Fruit fly (Drosophila melanogaster) whole organism, embryonic: ENCODE data around the gene CG2931.
A peak's percentile ranks its signal among the peaks of the same experiment; 100 is the strongest.

ENCODE experiments used
- Abd-B ChIP-seq: fragments of 200-800 bp; sonication (Bioruptor generic); optimal IDR thresholded peaks from 2 replicates; lab custom pipeline; 2018; ENCODE audit warnings: missing biosample characterization, mild to moderate bottlenecking, missing genetic modification characterization, moderate library complexity
- Adf1 ChIP-seq: fragments of 200-800 bp; sonication (Bioruptor generic); IDR thresholded peaks from 2 replicates; pipeline ENCODE4 v1.3.6; 2022; ENCODE audit warnings: missing biosample characterization, missing genetic modification characterization
- Blimp-1 ChIP-seq: fragments of 200-800 bp; sonication (Bioruptor generic); optimal IDR thresholded peaks from 3 replicates; lab custom pipeline; 2018; ENCODE audit warnings: missing biosample characterization, missing genetic modification characterization, mild to moderate bottlenecking, moderate library complexity, missing genetic modification reagents
- BtbVII ChIP-seq: fragments of 200-800 bp; sonication (Bioruptor generic); optimal IDR thresholded peaks from 3 replicates; lab custom pipeline; 2017; ENCODE audit warnings: missing biosample characterization, mild to moderate bottlenecking, missing genetic modification characterization
- CG10267 ChIP-seq: fragments of 200-800 bp; sonication (Bioruptor generic); optimal IDR thresholded peaks from 2 replicates; lab custom pipeline; 2018; ENCODE audit warnings: missing biosample characterization, mild to moderate bottlenecking, missing genetic modification characterization, moderate library complexity
- CG11398 ChIP-seq: fragments of 200-800 bp; sonication (Bioruptor generic); optimal IDR thresholded peaks from 2 replicates; lab custom pipeline; 2016; ENCODE audit warnings: missing biosample characterization, missing genetic modification characterization
- CG12299 ChIP-seq: fragments of 200-800 bp; sonication (Bioruptor generic); optimal IDR thresholded peaks from 2 replicates; lab custom pipeline; 2018; ENCODE audit warnings: missing biosample characterization, mild to moderate bottlenecking, missing genetic modification characterization
- CG15011 ChIP-seq: fragments of 200-800 bp; sonication (Bioruptor generic); optimal IDR thresholded peaks from 3 replicates; lab custom pipeline; 2018; ENCODE audit warnings: missing biosample characterization, mild to moderate bottlenecking, missing genetic modification characterization
- CG15514 ChIP-seq: fragments of 200-800 bp; sonication (Bioruptor generic); optimal IDR thresholded peaks from 3 replicates; lab custom pipeline; 2017; ENCODE audit warnings: missing biosample characterization, missing genetic modification characterization, mild to moderate bottlenecking, moderate library complexity, missing genetic modification reagents
- CG16813 ChIP-seq: fragments of 200-800 bp; sonication (Bioruptor generic); IDR thresholded peaks from 3 replicates; pipeline ENCODE4 v1.3.6; 2022; ENCODE audit warnings: missing biosample characterization, missing genetic modification characterization; ENCODE audit not compliant: partially characterized antibody
- CG17186 ChIP-seq: fragments of 200-800 bp; sonication (Bioruptor generic); optimal IDR thresholded peaks from 3 replicates; lab custom pipeline; 2017; ENCODE audit warnings: missing biosample characterization, missing genetic modification reagents, missing genetic modification characterization
- CG1832 ChIP-seq: fragments of 200-800 bp; sonication (Bioruptor generic); optimal IDR thresholded peaks from 2 replicates; lab custom pipeline; 2017; ENCODE audit warnings: missing biosample characterization, mild to moderate bottlenecking, missing genetic modification characterization, inconsistent platforms
- CG30403 ChIP-seq: fragments of 200-800 bp; sonication (Bioruptor generic); optimal IDR thresholded peaks from 3 replicates; lab custom pipeline; 2016; ENCODE audit warnings: missing biosample characterization, missing genetic modification characterization
- CG33557 ChIP-seq: fragments of 200-800 bp; sonication (Bioruptor generic); optimal IDR thresholded peaks from 2 replicates; lab custom pipeline; 2019; ENCODE audit warnings: missing biosample characterization, mild to moderate bottlenecking, missing genetic modification characterization, moderate library complexity
- CG34224 ChIP-seq: fragments of 200-800 bp; sonication (Bioruptor generic); IDR thresholded peaks from 3 replicates; pipeline ENCODE4 v1.3.6; 2022; ENCODE audit warnings: missing biosample characterization, missing genetic modification characterization; ENCODE audit not compliant: partially characterized antibody
- CG4707 ChIP-seq: fragments of 200-800 bp; sonication (Bioruptor generic); optimal IDR thresholded peaks from 2 replicates; lab custom pipeline; 2018; ENCODE audit warnings: missing biosample characterization, mild to moderate bottlenecking, missing genetic modification characterization, moderate library complexity
- CG5953 ChIP-seq: fragments of 200-800 bp; sonication (Bioruptor generic); IDR thresholded peaks from 2 replicates; pipeline ENCODE4 v1.3.6; 2022; ENCODE audit warnings: missing biosample characterization, missing genetic modification characterization
- CG6175 ChIP-seq: fragments of 200-800 bp; sonication (Bioruptor generic); IDR thresholded peaks from 3 replicates; pipeline ENCODE4 v1.3.6; 2022; ENCODE audit warnings: missing biosample characterization, missing genetic modification characterization
- CG7928 ChIP-seq: fragments of 200-800 bp; sonication (Bioruptor generic); optimal IDR thresholded peaks from 2 replicates; lab custom pipeline; 2017; ENCODE audit warnings: missing biosample characterization, mild to moderate bottlenecking, missing genetic modification characterization
- CG8281 ChIP-seq: fragments of 200-800 bp; sonication (Bioruptor generic); optimal IDR thresholded peaks from 2 replicates; lab custom pipeline; 2018; ENCODE audit warnings: missing biosample characterization, mild to moderate bottlenecking, missing genetic modification characterization, moderate library complexity
- CG9727 ChIP-seq: fragments of 200-800 bp; sonication (Bioruptor generic); optimal IDR thresholded peaks from 3 replicates; lab custom pipeline; 2017; ENCODE audit warnings: missing biosample characterization, mild to moderate bottlenecking, missing genetic modification characterization
- CG9797 ChIP-seq: fragments of 200-800 bp; sonication (Bioruptor generic); optimal IDR thresholded peaks from 3 replicates; lab custom pipeline; 2018; ENCODE audit warnings: missing biosample characterization, mild to moderate bottlenecking, missing genetic modification characterization
- D19B ChIP-seq: fragments of 200-800 bp; sonication (Bioruptor generic); optimal IDR thresholded peaks from 2 replicates; lab custom pipeline; 2017; ENCODE audit warnings: missing biosample characterization, mild to moderate bottlenecking, missing genetic modification characterization
- Dbx ChIP-seq: fragments of 200-800 bp; sonication (Bioruptor generic); IDR thresholded peaks from 3 replicates; pipeline ENCODE4 v1.3.6; 2022; ENCODE audit warnings: missing biosample characterization, missing genetic modification characterization
- ERR ChIP-seq: fragments of 200-800 bp; sonication (Bioruptor generic); optimal IDR thresholded peaks from 2 replicates; lab custom pipeline; 2016; ENCODE audit warnings: missing biosample characterization, missing genetic modification characterization
- Hand ChIP-seq: fragments of 200-800 bp; sonication (Bioruptor generic); optimal IDR thresholded peaks from 2 replicates; lab custom pipeline; 2017; ENCODE audit warnings: mild to moderate bottlenecking, missing biosample characterization, missing genetic modification reagents, missing genetic modification characterization
- Hr51 ChIP-seq, 2 experiments: fragments of 200-800 bp; sonication (Bioruptor generic); optimal IDR thresholded peaks; 2 replicates in 1 of 2; 3 replicates in 1 of 2; lab custom pipeline; 2016 to 2018; ENCODE audit warnings: missing biosample characterization in 2 of 2, missing genetic modification characterization in 2 of 2, mild to moderate bottlenecking in 1 of 2, moderate library complexity in 1 of 2
- Hr78 ChIP-seq, 2 experiments: fragments of 200-800 bp in 1 of 2; fragments of >200 bp in 1 of 2; sonication (Bioruptor generic) in 1 of 2; optimal IDR thresholded peaks; 2 replicates each; lab custom pipeline; 2017 to 2019; ENCODE audit warnings: missing biosample characterization in 2 of 2, missing genetic modification characterization in 2 of 2, mild to moderate bottlenecking in 1 of 2, moderate library complexity in 1 of 2
- Lim3 ChIP-seq: fragments of 200-800 bp; sonication (Bioruptor generic); IDR thresholded peaks from 2 replicates; pipeline ENCODE4 v1.3.6; 2022; ENCODE audit warnings: missing biosample characterization, missing genetic modification characterization
- Med ChIP-seq: fragments of 200-800 bp; sonication (Bioruptor generic); peaks from one replicate; lab custom pipeline; 2016; ENCODE audit warnings: missing biosample characterization, missing genetic modification characterization, mild to moderate bottlenecking, inconsistent platforms, moderate library complexity
- Myb ChIP-seq: fragments of 200-800 bp; sonication (Bioruptor generic); optimal IDR thresholded peaks from 2 replicates; lab custom pipeline; 2016; ENCODE audit warnings: missing biosample characterization, missing genetic modification characterization
- NC2α ChIP-seq: fragments of 200-800 bp; sonication (Bioruptor generic); optimal IDR thresholded peaks from 2 replicates; lab custom pipeline; 2016; ENCODE audit warnings: missing biosample characterization, missing genetic modification characterization
- Nf-YA ChIP-seq: fragments of 200-800 bp; sonication (Bioruptor generic); IDR thresholded peaks from 2 replicates; pipeline ENCODE4 v1.3.6; 2022; ENCODE audit warnings: missing biosample characterization, missing genetic modification characterization
- Xbp1 ChIP-seq: fragments of 200-800 bp; sonication (Bioruptor generic); optimal IDR thresholded peaks from 3 replicates; lab custom pipeline; 2016; ENCODE audit warnings: missing biosample characterization, mild to moderate bottlenecking, missing genetic modification characterization
- ara ChIP-seq: fragments of 200-800 bp; sonication (Bioruptor generic); IDR thresholded peaks from 2 replicates; pipeline ENCODE4 v1.3.6; 2022; ENCODE audit warnings: missing biosample characterization, missing genetic modification characterization
- bsh ChIP-seq, 2 experiments: fragments of 200-800 bp; sonication (Bioruptor generic); optimal IDR thresholded peaks; 2 replicates each; lab custom pipeline; 2017 to 2018; ENCODE audit warnings: mild to moderate bottlenecking in 2 of 2, missing biosample characterization in 2 of 2, missing genetic modification characterization in 2 of 2, moderate library complexity in 1 of 2
- dm ChIP-seq: fragments of 200-800 bp; sonication (Bioruptor generic); optimal IDR thresholded peaks from 3 replicates; lab custom pipeline; 2016; ENCODE audit warnings: missing biosample characterization, missing genetic modification characterization
- exex ChIP-seq: fragments of 200-800 bp; sonication (Bioruptor generic); optimal IDR thresholded peaks from 4 replicates; lab custom pipeline; 2018; ENCODE audit warnings: missing biosample characterization, mild to moderate bottlenecking, missing genetic modification characterization, moderate library complexity
- gsb-n ChIP-seq: fragments of 200-800 bp; sonication (Bioruptor generic); optimal IDR thresholded peaks from 3 replicates; lab custom pipeline; 2018; ENCODE audit warnings: missing biosample characterization, mild to moderate bottlenecking, missing genetic modification characterization
- gt ChIP-seq: fragments of 200-800 bp; sonication (Bioruptor generic); IDR thresholded peaks from 2 replicates; pipeline ENCODE4 v1.3.6; 2022; ENCODE audit warnings: missing biosample characterization, missing genetic modification characterization
- her ChIP-seq: fragments of 200-800 bp; sonication (Bioruptor generic); optimal IDR thresholded peaks from 2 replicates; lab custom pipeline; 2016; ENCODE audit warnings: missing biosample characterization, missing genetic modification characterization
- kay ChIP-seq: fragments of 200-800 bp; sonication (Bioruptor generic); optimal IDR thresholded peaks from 2 replicates; lab custom pipeline; 2016; ENCODE audit warnings: missing biosample characterization, missing genetic modification characterization
- pzg ChIP-seq: fragments of 200-800 bp; sonication (Bioruptor generic); optimal IDR thresholded peaks from 3 replicates; lab custom pipeline; 2018; ENCODE audit warnings: missing biosample characterization, mild to moderate bottlenecking, missing genetic modification characterization, moderate library complexity
- salm ChIP-seq: fragments of 200-800 bp; sonication (Bioruptor generic); optimal IDR thresholded peaks from 2 replicates; lab custom pipeline; 2018; ENCODE audit warnings: missing biosample characterization, mild to moderate bottlenecking, missing genetic modification characterization
- sens-2 ChIP-seq: fragments of 200-800 bp; sonication (Bioruptor generic); IDR thresholded peaks from 2 replicates; pipeline ENCODE4 v1.3.6; 2022; ENCODE audit warnings: missing biosample characterization, missing genetic modification characterization
- sqz ChIP-seq: fragments of 200-800 bp; sonication (Bioruptor generic); optimal IDR thresholded peaks from 3 replicates; lab custom pipeline; 2018; ENCODE audit warnings: missing biosample characterization, mild to moderate bottlenecking, missing genetic modification characterization
- tup ChIP-seq: fragments of 200-800 bp; sonication (Bioruptor generic); optimal IDR thresholded peaks from 2 replicates; lab custom pipeline; 2016; ENCODE audit warnings: missing biosample characterization, mild to moderate bottlenecking, missing genetic modification characterization, moderate library complexity
- yki ChIP-seq: fragments of >200 bp; optimal IDR thresholded peaks from 3 replicates; lab custom pipeline; 2018
- zf30C ChIP-seq: fragments of 200-800 bp; sonication (Bioruptor generic); optimal IDR thresholded peaks from 3 replicates; lab custom pipeline; 2018; ENCODE audit warnings: missing biosample characterization, mild to moderate bottlenecking, missing genetic modification characterization

CG2931 gene

DNA sequence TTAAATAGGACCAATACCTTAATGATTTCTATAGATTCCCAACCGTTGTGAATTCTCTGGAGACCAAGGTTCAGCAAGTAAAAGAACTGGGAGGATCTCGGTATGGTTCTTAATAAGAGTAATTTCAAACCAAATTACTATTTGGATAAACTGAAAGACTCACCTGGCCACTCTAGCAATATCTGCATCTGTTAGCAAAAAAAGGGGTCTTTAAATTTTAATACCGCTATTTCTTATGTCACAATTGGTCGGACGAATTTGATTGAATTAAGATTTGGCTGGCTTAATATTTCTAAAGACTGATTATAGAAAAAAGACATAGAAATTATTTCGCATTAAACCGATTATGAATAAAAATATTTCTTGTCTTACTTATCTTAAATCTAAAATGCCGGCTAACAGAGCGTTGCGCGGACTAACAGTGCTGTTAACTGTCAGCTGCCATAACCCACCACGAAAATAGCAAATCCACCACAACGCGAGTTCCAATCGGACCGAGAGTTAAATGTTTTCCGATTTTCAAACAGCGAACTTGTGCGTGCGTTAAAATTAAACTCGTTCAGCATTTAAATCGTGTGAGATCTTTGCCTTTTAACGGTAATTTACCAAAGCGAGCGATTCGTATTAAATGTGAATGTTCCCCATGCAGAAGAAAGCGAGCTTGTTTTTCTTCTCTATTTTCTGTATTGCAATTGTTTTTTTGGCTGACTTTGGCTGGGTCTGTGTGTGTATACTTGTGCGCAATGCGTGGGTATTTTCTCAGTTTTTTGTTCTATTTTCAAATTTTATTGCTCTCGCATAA is 2.4 kb upstream of the CG2931 start, which contains the start of gene CRMP (continued):
- TF ChIP-seq CG16813 (no peak), sens-2 (GFP tag; lab: Robert Waterston, UW) (no peak), NC2α (GFP tag; lab: Kevin White, UChicago) (no peak), CG9797 (GFP tag; lab: Kevin White, UChicago) (peak; percentile 34), Abd-B (no peak), Hand (GFP tag; lab: Kevin White, UChicago) (no peak), Adf1 (GFP tag; lab: Robert Waterston, UW) (no peak), CG15514 (GFP tag; lab: Kevin White, UChicago) (peak; percentile 29), kay (no peak), sqz (GFP tag; lab: Kevin White, UChicago) (peak; percentile 62), CG1832 (GFP tag; lab: Kevin White, UChicago) (no peak), Blimp-1 (GFP tag; lab: Kevin White, UChicago) (no peak), yki (lab: Kevin White, UChicago) (no peak), CG17186 (GFP tag; lab: Kevin White, UChicago) (no peak), Lim3 (GFP tag; lab: Robert Waterston, UW) (no peak), CG7928 (GFP tag; lab: Kevin White, UChicago) (no peak), Xbp1 (GFP tag; lab: Kevin White, UChicago) (no peak), CG30403 (GFP tag; lab: Kevin White, UChicago) (no peak), pzg (peak; percentile 8), ERR (no peak), tup (GFP tag; lab: Kevin White, UChicago) (no peak), CG15011 (no peak), CG4707 (GFP tag; lab: Kevin White, UChicago) (no peak), D19B (GFP tag; lab: Kevin White, UChicago) (no peak), zf30C (GFP tag; lab: Kevin White, UChicago) (no peak), CG9727 (GFP tag; lab: Kevin White, UChicago) (no peak), gsb-n (no peak), gt (GFP tag; lab: Robert Waterston, UW) (no peak), salm (tag; lab: Kevin White, UChicago) (no peak), CG34224 (GFP tag; lab: Robert Waterston, UW) (peak; percentile 70), CG33557 (peak; percentile 24), BtbVII (GFP tag; lab: Kevin White, UChicago) (no peak), Hr51 (GFP tag; optimal IDR thresholded peaks at IDR 0.05; lab: Kevin White, UChicago) (no peak), exex (tag; lab: Kevin White, UChicago) (no peak), CG11398 (GFP tag; lab: Kevin White, UChicago) (no peak), dm (GFP tag; lab: Kevin White, UChicago) (no peak), CG8281 (tag; lab: Kevin White, UChicago) (no peak), CG10267 (no peak), Hr78 (GFP tag; optimal IDR thresholded peaks at IDR 0.05; lab: Kevin White, UChicago) (no peak), bsh (GFP tag; optimal IDR thresholded peaks at IDR 0.05; lab: Kevin White, UChicago) (peak in 1 of 2 experiments; percentile 28), ara (GFP tag; lab: Robert Waterston, UW) (no peak), CG5953 (GFP tag; lab: Robert Waterston, UW) (no peak), Nf-YA (GFP tag; lab: Robert Waterston, UW) (no peak), her (GFP tag; lab: Kevin White, UChicago) (no peak), Myb (GFP tag; lab: Kevin White, UChicago) (peak; percentile 60), CG12299 (no peak), Med (no peak), CG6175 (GFP tag; lab: Robert Waterston, UW) (no peak), Dbx (no peak)
